Worm (Caenorhabditis elegans): ENCODE results near the gene K12D9.1.
"Not testable (repeated sequence)": the region's sequence is repeated elsewhere in the genome, so short reads cannot be mapped to it uniquely, and the experiment has no call there.

The K12D9.1 gene

ce11 chrV:3014185-3014584 is at the start of gene K12D9.1:
Gene K12D9.1 (plus strand): TSS chrV:3014485.
- TF ChIP-seq ets-7 (tag; optimal IDR thresholded peaks at IDR 0.05): no peak
- TF ChIP-seq tbx-11 (GFP tag; IDR thresholded peaks at IDR 0.05): no peak
- no peak for TF ChIP-seq pes-1 (GFP tag; IDR thresholded peaks at IDR 0.05)
- TF ChIP-seq ceh-13 (GFP tag; optimal IDR thresholded peaks at IDR 0.05): no peak
- no peak for TF ChIP-seq flt-1 (GFP tag; IDR thresholded peaks at IDR 0.05)
- TF ChIP-seq sea-1 (GFP tag; conservative IDR thresholded peaks at IDR 0.05): no peak
- TF ChIP-seq F13C5.2 (tag; optimal IDR thresholded peaks at IDR 0.05): no peak
- TF ChIP-seq ceh-36 (tag; optimal IDR thresholded peaks at IDR 0.05): no peak
- TF ChIP-seq hmbx-1 (tag; optimal IDR thresholded peaks at IDR 0.05): no peak
- TF ChIP-seq tbx-37 (GFP tag; conservative IDR thresholded peaks at IDR 0.05): no peak
- no peak for TF ChIP-seq B0310.2 (tag; optimal IDR thresholded peaks at IDR 0.05)
- TF ChIP-seq hnd-1 (tag; optimal IDR thresholded peaks at IDR 0.05): no peak
- no peak for TF ChIP-seq hmg-4 (GFP tag; optimal IDR thresholded peaks at IDR 0.05)
- no peak for TF ChIP-seq ama-1 (optimal IDR thresholded peaks at IDR 0.05)
- no peak for TF ChIP-seq tra-4 (tag; optimal IDR thresholded peaks at IDR 0.05)
- no peak for TF ChIP-seq aly-1 (tag; optimal IDR thresholded peaks at IDR 0.05)
- no peak for TF ChIP-seq scrt-1 (GFP tag; IDR thresholded peaks at IDR 0.05)

ce11 chrV:2964786-2965185 is 49.5 kb upstream of the K12D9.1 start, which contains the start of gene srh-88:
Gene srh-88 (minus strand): TSS chrV:2964886.
- TF ChIP-seq flt-1 (GFP tag; IDR thresholded peaks at IDR 0.05) (no peak), hnd-1 (tag; optimal IDR thresholded peaks at IDR 0.05) (no peak), ceh-13 (GFP tag; optimal IDR thresholded peaks at IDR 0.05) (no peak), ama-1 (optimal IDR thresholded peaks at IDR 0.05) (no peak), hmg-4 (GFP tag; optimal IDR thresholded peaks at IDR 0.05) (no peak), tbx-37 (GFP tag; conservative IDR thresholded peaks at IDR 0.05) (no peak), B0310.2 (tag; optimal IDR thresholded peaks at IDR 0.05) (no peak), aly-1 (tag; optimal IDR thresholded peaks at IDR 0.05) (no peak), hmbx-1 (tag; optimal IDR thresholded peaks at IDR 0.05) (no peak), ets-7 (tag; optimal IDR thresholded peaks at IDR 0.05) (no peak), tra-4 (tag; optimal IDR thresholded peaks at IDR 0.05) (no peak)

- no peak for TF ChIP-seq flt-1 (GFP tag; IDR thresholded peaks at IDR 0.05)
Measured at ce11 chrV:2971307-2971999, 42.8 kb upstream of the K12D9.1 start, which contains the start of gene srw-129. Gene srw-129 (plus strand): TSS chrV:2971949.

ce11 chrV:2975285-2975684 is 39.0 kb upstream of the K12D9.1 start, which contains the start of gene srw-123:
Gene srw-123 (minus strand): TSS chrV:2975385.
- TF ChIP-seq tbx-11 (GFP tag; IDR thresholded peaks at IDR 0.05); tra-4 (tag; optimal IDR thresholded peaks at IDR 0.05); sea-1 (GFP tag; conservative IDR thresholded peaks at IDR 0.05): not testable (repeated sequence)

- no peak for TF ChIP-seq tbx-37 (GFP tag; conservative IDR thresholded peaks at IDR 0.05)
- no peak for TF ChIP-seq aly-1 (tag; optimal IDR thresholded peaks at IDR 0.05)
- TF ChIP-seq tra-4 (tag; optimal IDR thresholded peaks at IDR 0.05): no peak
- TF ChIP-seq tbx-11 (GFP tag; IDR thresholded peaks at IDR 0.05): no peak
- no peak for TF ChIP-seq ceh-13 (GFP tag; optimal IDR thresholded peaks at IDR 0.05)
- no peak for TF ChIP-seq hmg-4 (GFP tag; optimal IDR thresholded peaks at IDR 0.05)
- TF ChIP-seq hmbx-1 (tag; optimal IDR thresholded peaks at IDR 0.05): no peak
- no peak for TF ChIP-seq ama-1 (optimal IDR thresholded peaks at IDR 0.05)
- no peak for TF ChIP-seq ceh-36 (tag; optimal IDR thresholded peaks at IDR 0.05)
- TF ChIP-seq B0310.2 (tag; optimal IDR thresholded peaks at IDR 0.05): no peak
- TF ChIP-seq F13C5.2 (tag; optimal IDR thresholded peaks at IDR 0.05): no peak
Measured at ce11 chrV:2976287-2976686, 38.0 kb upstream of the K12D9.1 start, which contains the start of gene srw-124. Gene srw-124 (plus strand): TSS chrV:2976587.

ce11 chrV:2979978-2980377 is 34.3 kb upstream of the K12D9.1 start, which contains the start of gene srw-118:
Gene srw-118 (minus strand): TSS chrV:2980078.
- no peak for TF ChIP-seq scrt-1 (GFP tag; IDR thresholded peaks at IDR 0.05)
- TF ChIP-seq flt-1 (GFP tag; IDR thresholded peaks at IDR 0.05): no peak
- no peak for TF ChIP-seq F13C5.2 (tag; optimal IDR thresholded peaks at IDR 0.05)
- no peak for TF ChIP-seq hmbx-1 (tag; optimal IDR thresholded peaks at IDR 0.05)

ce11 chrV:2983351-2983750 is 30.9 kb upstream of the K12D9.1 start, which contains the start of gene srw-117:
Gene srw-117 (minus strand): TSS chrV:2983451.
- TF ChIP-seq pes-1 (GFP tag; IDR thresholded peaks at IDR 0.05) (no peak), ama-1 (optimal IDR thresholded peaks at IDR 0.05) (no peak), ets-7 (tag; optimal IDR thresholded peaks at IDR 0.05) (no peak), tbx-11 (GFP tag; IDR thresholded peaks at IDR 0.05) (no peak), ceh-36 (tag; optimal IDR thresholded peaks at IDR 0.05) (no peak), hmbx-1 (tag; optimal IDR thresholded peaks at IDR 0.05) (no peak), tra-4 (tag; optimal IDR thresholded peaks at IDR 0.05) (no peak), F13C5.2 (tag; optimal IDR thresholded peaks at IDR 0.05) (no peak), flt-1 (GFP tag; IDR thresholded peaks at IDR 0.05) (no peak), hmg-4 (GFP tag; optimal IDR thresholded peaks at IDR 0.05) (no peak), hnd-1 (tag; optimal IDR thresholded peaks at IDR 0.05) (no peak)

ce11 chrV:2985309-2985708 is 29.0 kb upstream of the K12D9.1 start, which contains the start of gene srw-139:
Gene srw-139 (minus strand): TSS chrV:2985409.
- TF ChIP-seq ceh-13 (GFP tag; optimal IDR thresholded peaks at IDR 0.05) (no peak), F13C5.2 (tag; optimal IDR thresholded peaks at IDR 0.05) (no peak), hnd-1 (tag; optimal IDR thresholded peaks at IDR 0.05) (no peak), scrt-1 (GFP tag; IDR thresholded peaks at IDR 0.05) (no peak), tra-4 (tag; optimal IDR thresholded peaks at IDR 0.05) (no peak), ceh-36 (tag; optimal IDR thresholded peaks at IDR 0.05) (no peak), pes-1 (GFP tag; IDR thresholded peaks at IDR 0.05) (no peak), tbx-37 (GFP tag; conservative IDR thresholded peaks at IDR 0.05) (no peak), sea-1 (GFP tag; conservative IDR thresholded peaks at IDR 0.05) (no peak), hmbx-1 (tag; optimal IDR thresholded peaks at IDR 0.05) (no peak), ets-7 (tag; optimal IDR thresholded peaks at IDR 0.05) (no peak), tbx-11 (GFP tag; IDR thresholded peaks at IDR 0.05) (no peak), hmg-4 (GFP tag; optimal IDR thresholded peaks at IDR 0.05) (no peak), ama-1 (optimal IDR thresholded peaks at IDR 0.05) (no peak), flt-1 (GFP tag; IDR thresholded peaks at IDR 0.05) (no peak), B0310.2 (tag; optimal IDR thresholded peaks at IDR 0.05) (no peak), aly-1 (tag; optimal IDR thresholded peaks at IDR 0.05) (no peak)
